Fruit fly (Drosophila melanogaster) whole organism, embryonic: Measurements from ENCODE around the gene ksr.

Experiments
- CG10431 ChIP-seq: fragments of 200-800 bp; sonication (Bioruptor generic); optimal IDR thresholded peaks from 3 replicates; lab custom pipeline; 2018; ENCODE audit warnings: missing biosample characterization, mild to moderate bottlenecking, missing genetic modification characterization
- CG13287 ChIP-seq: fragments of 200-800 bp; sonication (Bioruptor generic); IDR thresholded peaks from 2 replicates; pipeline ENCODE4 v1.3.6; 2022; ENCODE audit warnings: missing biosample characterization, missing genetic modification characterization; ENCODE audit not compliant: partially characterized antibody
- CG16779 ChIP-seq: fragments of 200-800 bp; sonication (Bioruptor generic); IDR thresholded peaks from 2 replicates; pipeline ENCODE4 v1.3.6; 2022; ENCODE audit warnings: missing biosample characterization, missing genetic modification characterization
- CG2116 ChIP-seq: fragments of 200-800 bp; sonication (Bioruptor generic); optimal IDR thresholded peaks from 3 replicates; lab custom pipeline; 2018; ENCODE audit warnings: missing biosample characterization, mild to moderate bottlenecking, missing genetic modification characterization
- CG2120 ChIP-seq: fragments of 200-800 bp; sonication (Bioruptor generic); optimal IDR thresholded peaks from 3 replicates; lab custom pipeline; 2016; ENCODE audit warnings: missing biosample characterization, missing genetic modification characterization
- CG30020 ChIP-seq: fragments of 200-800 bp; optimal IDR thresholded peaks from 2 replicates; lab custom pipeline; 2019; ENCODE audit warnings: missing biosample characterization, mild to moderate bottlenecking, missing genetic modification characterization, moderate library complexity
- CG31224 ChIP-seq: fragments of 200-800 bp; sonication (Bioruptor generic); IDR thresholded peaks from 2 replicates; pipeline ENCODE4 v1.3.6; 2022; ENCODE audit warnings: missing biosample characterization, missing genetic modification characterization
- CG34376 ChIP-seq: fragments of 200-800 bp; sonication (Bioruptor generic); optimal IDR thresholded peaks from 2 replicates; lab custom pipeline; 2018; ENCODE audit warnings: missing biosample characterization, mild to moderate bottlenecking, missing genetic modification characterization
- CG6272 ChIP-seq: fragments of 200-800 bp; sonication (Bioruptor generic); IDR thresholded peaks from 2 replicates; pipeline ENCODE4 v1.3.6; 2022; ENCODE audit warnings: missing biosample characterization, missing genetic modification characterization
- CG8478 ChIP-seq: fragments of >200 bp; optimal IDR thresholded peaks from 2 replicates; lab custom pipeline; 2018
- CG9727 ChIP-seq: fragments of 200-800 bp; sonication (Bioruptor generic); optimal IDR thresholded peaks from 3 replicates; lab custom pipeline; 2017; ENCODE audit warnings: missing biosample characterization, mild to moderate bottlenecking, missing genetic modification characterization
- CrebB ChIP-seq: fragments of 200-800 bp; sonication (Bioruptor generic); optimal IDR thresholded peaks from 3 replicates; lab custom pipeline; 2018; ENCODE audit warnings: missing biosample characterization, mild to moderate bottlenecking, missing genetic modification characterization
- Dbx ChIP-seq: fragments of 200-800 bp; sonication (Bioruptor generic); IDR thresholded peaks from 3 replicates; pipeline ENCODE4 v1.3.6; 2022; ENCODE audit warnings: missing biosample characterization, missing genetic modification characterization
- Ets97D ChIP-seq: fragments of 200-800 bp; sonication (Bioruptor generic); optimal IDR thresholded peaks from 3 replicates; lab custom pipeline; 2016; ENCODE audit warnings: missing biosample characterization, missing genetic modification characterization
- Jarid2 ChIP-seq: fragments of 200-800 bp; sonication (Bioruptor generic); optimal IDR thresholded peaks from 3 replicates; lab custom pipeline; 2017; ENCODE audit warnings: mild to moderate bottlenecking, missing biosample characterization, missing genetic modification reagents, missing genetic modification characterization
- Med ChIP-seq: fragments of 200-800 bp; sonication (Bioruptor generic); peaks from one replicate; lab custom pipeline; 2016; ENCODE audit warnings: missing biosample characterization, missing genetic modification characterization, mild to moderate bottlenecking, inconsistent platforms, moderate library complexity
- NFAT ChIP-seq: fragments of 200-800 bp; sonication (Bioruptor generic); IDR thresholded peaks from 2 replicates; pipeline ENCODE4 v1.3.6; 2022; ENCODE audit warnings: missing biosample characterization, missing genetic modification characterization
- NfI ChIP-seq: fragments of 200-800 bp; sonication (Bioruptor generic); optimal IDR thresholded peaks from 3 replicates; lab custom pipeline; 2018; ENCODE audit warnings: missing biosample characterization, mild to moderate bottlenecking, missing genetic modification characterization, moderate library complexity
- Rfx ChIP-seq: fragments of 200-800 bp; sonication (Bioruptor generic); IDR thresholded peaks from 2 replicates; pipeline ENCODE4 v1.3.6; 2022; ENCODE audit warnings: missing biosample characterization, missing genetic modification characterization
- Sry-β ChIP-seq: fragments of 200-800 bp; sonication (Bioruptor generic); optimal IDR thresholded peaks from 2 replicates; lab custom pipeline; 2018; ENCODE audit warnings: missing biosample characterization, mild to moderate bottlenecking, missing genetic modification characterization, moderate library complexity
- Ssrp ChIP-seq: fragments of 200-800 bp; sonication (Bioruptor generic); optimal IDR thresholded peaks from 2 replicates; lab custom pipeline; 2018; ENCODE audit warnings: missing biosample characterization, mild to moderate bottlenecking, missing genetic modification characterization, moderate library complexity
- Trl ChIP-seq, 3 experiments: fragments of >200 bp in 2 of 3; fragments of 200-800 bp in 1 of 3; sonication (Bioruptor generic) in 1 of 3; optimal IDR thresholded peaks; 2 replicates in 1 of 3; 3 replicates in 2 of 3; lab custom pipeline; 2016 to 2017; ENCODE audit warnings: missing biosample characterization in 1 of 3, missing genetic modification characterization in 1 of 3
- chinmo ChIP-seq: fragments of 200-800 bp; sonication (Bioruptor generic); IDR thresholded peaks from 4 replicates; pipeline ENCODE4 v1.3.6; 2022; ENCODE audit warnings: missing biosample characterization, missing genetic modification characterization; ENCODE audit not compliant: partially characterized antibody
- crol ChIP-seq: fragments of 200-800 bp; sonication (Bioruptor generic); IDR thresholded peaks from 2 replicates; pipeline ENCODE4 v1.3.6; 2022; ENCODE audit warnings: missing biosample characterization, missing genetic modification characterization
- dysf ChIP-seq: fragments of 200-800 bp; sonication (Bioruptor generic); IDR thresholded peaks from 3 replicates; pipeline ENCODE4 v1.3.6; 2022; ENCODE audit warnings: missing biosample characterization, missing genetic modification characterization
- en ChIP-seq: fragments of 200-800 bp; sonication (Bioruptor generic); optimal IDR thresholded peaks from 2 replicates; lab custom pipeline; 2016; ENCODE audit warnings: missing biosample characterization, missing genetic modification characterization
- eyg ChIP-seq: fragments of 200-800 bp; sonication (Bioruptor generic); optimal IDR thresholded peaks from 3 replicates; lab custom pipeline; 2016; ENCODE audit warnings: missing biosample characterization, missing genetic modification characterization
- fd64A ChIP-seq: fragments of 200-800 bp; sonication (Bioruptor generic); optimal IDR thresholded peaks from 3 replicates; lab custom pipeline; 2018; ENCODE audit warnings: missing biosample characterization, mild to moderate bottlenecking, missing genetic modification characterization
- hb ChIP-seq: fragments of 200-800 bp; sonication (Bioruptor generic); IDR thresholded peaks from 3 replicates; pipeline ENCODE4 v1.3.6; 2022; ENCODE audit warnings: missing biosample characterization, missing genetic modification characterization; ENCODE audit not compliant: partially characterized antibody
- hkb ChIP-seq, 2 experiments: fragments of 200-800 bp in 1 of 2; fragments of >200 bp in 1 of 2; sonication (Bioruptor generic) in 1 of 2; IDR thresholded peaks in 1 of 2; optimal IDR thresholded peaks in 1 of 2; 2 replicates each; pipeline versions ENCODE4 v1.3.6 to Lab custom; 2017 to 2022; ENCODE audit warnings: missing biosample characterization in 1 of 2, missing genetic modification characterization in 1 of 2
- inv ChIP-seq: fragments of 200-800 bp; sonication (Bioruptor generic); IDR thresholded peaks from 2 replicates; pipeline ENCODE4 v1.3.6; 2022; ENCODE audit warnings: missing biosample characterization, missing genetic modification characterization; ENCODE audit not compliant: partially characterized antibody
- jigr1 ChIP-seq: fragments of 200-800 bp; sonication (Bioruptor generic); IDR thresholded peaks from 3 replicates; pipeline ENCODE4 v1.3.6; 2022; ENCODE audit warnings: missing biosample characterization, missing genetic modification characterization
- kah ChIP-seq: fragments of 200-800 bp; sonication (Bioruptor generic); optimal IDR thresholded peaks from 2 replicates; lab custom pipeline; 2018; ENCODE audit warnings: missing biosample characterization, mild to moderate bottlenecking, missing genetic modification characterization
- klu ChIP-seq: fragments of 200-800 bp; sonication (Bioruptor generic); IDR thresholded peaks from 2 replicates; pipeline ENCODE4 v1.3.6; 2022; ENCODE audit warnings: missing biosample characterization, missing genetic modification characterization
- nerfin-1 ChIP-seq: fragments of 200-800 bp; sonication (Bioruptor generic); optimal IDR thresholded peaks from 3 replicates; lab custom pipeline; 2019; ENCODE audit warnings: missing biosample characterization, mild to moderate bottlenecking, missing genetic modification characterization, moderate library complexity
- pb ChIP-seq: fragments of 200-800 bp; sonication (Bioruptor generic); optimal IDR thresholded peaks from 3 replicates; lab custom pipeline; 2016; ENCODE audit warnings: missing biosample characterization, missing genetic modification characterization
- pros ChIP-seq: fragments of 200-800 bp; sonication (Bioruptor generic); optimal IDR thresholded peaks from 3 replicates; lab custom pipeline; 2019; ENCODE audit warnings: missing biosample characterization, mild to moderate bottlenecking, missing genetic modification characterization, moderate library complexity
- scrt ChIP-seq: fragments of 200-800 bp; sonication (Bioruptor generic); optimal IDR thresholded peaks from 2 replicates; lab custom pipeline; 2018; ENCODE audit warnings: missing biosample characterization, mild to moderate bottlenecking, missing genetic modification characterization, moderate library complexity
- slou ChIP-seq: fragments of 200-800 bp; sonication (Bioruptor generic); optimal IDR thresholded peaks from 3 replicates; lab custom pipeline; 2016; ENCODE audit warnings: missing biosample characterization, missing genetic modification characterization
- sna ChIP-seq: fragments of 200-800 bp; sonication (Bioruptor generic); IDR thresholded peaks from 2 replicates; pipeline ENCODE4 v1.3.6; 2022; ENCODE audit warnings: missing biosample characterization, missing genetic modification characterization; ENCODE audit not compliant: partially characterized antibody
- sob ChIP-seq: fragments of 200-800 bp; sonication (Bioruptor generic); IDR thresholded peaks from 2 replicates; pipeline ENCODE4 v1.3.6; 2022; ENCODE audit warnings: missing biosample characterization, missing genetic modification characterization
- sr ChIP-seq: fragments of 200-800 bp; sonication (Bioruptor generic); IDR thresholded peaks from 3 replicates; pipeline ENCODE4 v1.3.6; 2022; ENCODE audit warnings: missing biosample characterization, missing genetic modification characterization
- tap ChIP-seq: fragments of 200-800 bp; optimal IDR thresholded peaks from 3 replicates; lab custom pipeline; 2019; ENCODE audit warnings: missing biosample characterization, mild to moderate bottlenecking, missing genetic modification characterization, moderate library complexity
- tio ChIP-seq: fragments of 200-800 bp; sonication (Bioruptor generic); optimal IDR thresholded peaks from 2 replicates; lab custom pipeline; 2017; ENCODE audit warnings: missing biosample characterization, missing genetic modification characterization, inconsistent platforms
- tup ChIP-seq: fragments of 200-800 bp; sonication (Bioruptor generic); optimal IDR thresholded peaks from 2 replicates; lab custom pipeline; 2016; ENCODE audit warnings: missing biosample characterization, mild to moderate bottlenecking, missing genetic modification characterization, moderate library complexity
- zen2 ChIP-seq: fragments of 200-800 bp; sonication (Bioruptor generic); IDR thresholded peaks from 3 replicates; pipeline ENCODE4 v1.3.6; 2022; ENCODE audit warnings: missing biosample characterization, missing genetic modification characterization; ENCODE audit not compliant: partially characterized antibody
- zfh1 ChIP-seq: fragments of 200-800 bp; sonication (Bioruptor generic); IDR thresholded peaks from 3 replicates; pipeline ENCODE4 v1.3.6; 2022; ENCODE audit warnings: missing biosample characterization, missing genetic modification characterization

The ksr gene

dm6 chr3R:5517002-5517875 lies 33.5 kb upstream of the ksr start, which contains the start of gene Itpr (continued):
- TF ChIP-seq CG6272 (GFP tag; lab: Robert Waterston, UW): 0 out of 2 replicates have a peak, but pooled peaks have one; percentile 18
- TF ChIP-seq Ssrp: no peak
- TF ChIP-seq NfI (GFP tag; lab: Kevin White, UChicago): no peak
- TF ChIP-seq pb (GFP tag; lab: Kevin White, UChicago): no peak
- TF ChIP-seq sob (GFP tag; lab: Robert Waterston, UW): 0 out of 2 replicates have a peak, but pooled peaks have one; percentile 45
- TF ChIP-seq eyg: no peak
- peak; percentile 16 for TF ChIP-seq CG9727 (GFP tag; lab: Kevin White, UChicago)
- no peak for TF ChIP-seq pros (GFP tag; lab: Kevin White, UChicago)
- TF ChIP-seq tio: no peak
- peak; percentile 59 for TF ChIP-seq CG8478 (lab: Kevin White, UChicago)
- TF ChIP-seq crol (GFP tag; lab: Robert Waterston, UW): peak; percentile 93
- TF ChIP-seq zfh1: 0 out of 3 replicates have a peak, but pooled peaks have one; percentile 3
- no peak for TF ChIP-seq Ets97D
- peak; percentile 55 for TF ChIP-seq sna (GFP tag; lab: Robert Waterston, UW)
- no peak for TF ChIP-seq jigr1 (GFP tag; lab: Robert Waterston, UW)
- peak; percentile 86 for TF ChIP-seq Med (GFP tag; lab: Kevin White, UChicago)
- TF ChIP-seq Dbx (GFP tag; lab: Robert Waterston, UW): 0 out of 3 replicates have a peak, but pooled peaks have one; percentile 28
- TF ChIP-seq hkb (optimal IDR thresholded peaks at IDR 0.05; lab: Kevin White, UChicago): no peak
- TF ChIP-seq hkb (GFP tag; IDR thresholded peaks at IDR 0.05; lab: Robert Waterston, UW): peak; percentile 28
- TF ChIP-seq CG10431 (GFP tag; lab: Kevin White, UChicago): peak; percentile 7
- TF ChIP-seq CrebB (tag; lab: Kevin White, UChicago): no peak
- no peak for TF ChIP-seq CG16779 (GFP tag; lab: Robert Waterston, UW)
- TF ChIP-seq tap (tag; lab: Kevin White, UChicago): no peak
- TF ChIP-seq tup: no peak
- peak; percentile 49; the same call in 1 of the 2 replicates for TF ChIP-seq CG13287
- TF ChIP-seq inv: peak; percentile 36; the same call in 1 of the 2 replicates
- 0 out of 2 replicates have a peak, but pooled peaks have one; percentile 3 for TF ChIP-seq NFAT
- TF ChIP-seq fd64A: no peak
- TF ChIP-seq en: peak; percentile 11
- TF ChIP-seq CG30020 (tag; lab: Kevin White, UChicago): no peak
- peak; percentile 15 for TF ChIP-seq CG34376 (GFP tag; lab: Kevin White, UChicago)
- no peak for TF ChIP-seq Rfx
- TF ChIP-seq hb (GFP tag; lab: Robert Waterston, UW): 0 out of 3 replicates have a peak, but pooled peaks have one; percentile 45
- peak; percentile 92 for TF ChIP-seq chinmo (GFP tag; lab: Robert Waterston, UW)
- peak; percentile 87 for TF ChIP-seq Jarid2 (GFP tag; lab: Kevin White, UChicago)
- TF ChIP-seq kah: peak; percentile 98
- peak; percentile 9 to 38 for TF ChIP-seq Trl (optimal IDR thresholded peaks at IDR 0.05; lab: Kevin White, UChicago)
- no peak for TF ChIP-seq Trl (GFP tag; optimal IDR thresholded peaks at IDR 0.05; lab: Kevin White, UChicago)
- no peak for TF ChIP-seq CG31224 (GFP tag; lab: Robert Waterston, UW)
- TF ChIP-seq CG2120 (GFP tag; lab: Kevin White, UChicago): no peak
- TF ChIP-seq klu (GFP tag; lab: Robert Waterston, UW): peak; percentile 15; the same call in 1 of the 2 replicates
- no peak for TF ChIP-seq slou
- no peak for TF ChIP-seq zen2
- no peak for TF ChIP-seq nerfin-1 (tag; lab: Kevin White, UChicago)
- peak; percentile 10 for TF ChIP-seq CG2116 (GFP tag; lab: Kevin White, UChicago)
- TF ChIP-seq dysf (GFP tag; lab: Robert Waterston, UW): 0 out of 3 replicates have a peak, but pooled peaks have one; percentile 18
- TF ChIP-seq scrt: peak; percentile 2
- peak; percentile 41; the same call in 1 of the 3 replicates for TF ChIP-seq sr (GFP tag; lab: Robert Waterston, UW)
- no peak for TF ChIP-seq Sry-β (GFP tag; lab: Kevin White, UChicago)
